Fruit fly (Drosophila melanogaster) whole organism, adult: ENCODE data around the gene modSP.

ENCODE experiments used
- CG11617 ChIP-seq: fragments of 200-800 bp; sonication (Bioruptor generic); optimal IDR thresholded peaks from 2 replicates; lab custom pipeline; 2017; ENCODE audit warnings: mild to moderate bottlenecking, missing biosample characterization, missing genetic modification reagents, missing genetic modification characterization
- CG14711 ChIP-seq: fragments of 200-800 bp; sonication (Bioruptor generic); optimal IDR thresholded peaks from 2 replicates; lab custom pipeline; 2018; ENCODE audit warnings: missing biosample characterization, mild to moderate bottlenecking, missing genetic modification characterization, moderate library complexity
- CG1620 ChIP-seq: fragments of 200-800 bp; sonication (Bioruptor generic); optimal IDR thresholded peaks from 2 replicates; lab custom pipeline; 2016; ENCODE audit warnings: missing biosample characterization, missing genetic modification characterization
- CG33017 ChIP-seq: fragments of 200-800 bp; sonication (Bioruptor generic); optimal IDR thresholded peaks from 2 replicates; lab custom pipeline; 2018; ENCODE audit warnings: missing biosample characterization, mild to moderate bottlenecking, missing genetic modification characterization, moderate library complexity
- CG7045 ChIP-seq: fragments of 200-800 bp; sonication (Bioruptor generic); optimal IDR thresholded peaks from 2 replicates; lab custom pipeline; 2017; ENCODE audit warnings: missing biosample characterization, mild to moderate bottlenecking, missing genetic modification characterization
- CG7101 ChIP-seq: fragments of 200-800 bp; sonication (Bioruptor generic); optimal IDR thresholded peaks from 2 replicates; lab custom pipeline; 2018; ENCODE audit warnings: missing biosample characterization, mild to moderate bottlenecking, missing genetic modification characterization, moderate library complexity
- cic ChIP-seq: fragments of 200-800 bp; sonication (Bioruptor generic); optimal IDR thresholded peaks from 2 replicates; lab custom pipeline; 2017; ENCODE audit warnings: missing biosample characterization, mild to moderate bottlenecking, missing genetic modification characterization, moderate library complexity
- cnc ChIP-seq, 2 experiments: fragments of >200 bp; optimal IDR thresholded peaks; 2 replicates each; lab custom pipeline; 2017
- kay ChIP-seq: fragments of 200-800 bp; sonication (Bioruptor generic); peaks from one replicate; lab custom pipeline; 2016; ENCODE audit warnings: missing biosample characterization, missing genetic modification characterization, borderline replicate concordance
- tj ChIP-seq: fragments of 200-800 bp; sonication (Bioruptor generic); optimal IDR thresholded peaks from 3 replicates; lab custom pipeline; 2017; ENCODE audit warnings: missing biosample characterization, mild to moderate bottlenecking, missing genetic modification characterization, moderate library complexity

DNA sequence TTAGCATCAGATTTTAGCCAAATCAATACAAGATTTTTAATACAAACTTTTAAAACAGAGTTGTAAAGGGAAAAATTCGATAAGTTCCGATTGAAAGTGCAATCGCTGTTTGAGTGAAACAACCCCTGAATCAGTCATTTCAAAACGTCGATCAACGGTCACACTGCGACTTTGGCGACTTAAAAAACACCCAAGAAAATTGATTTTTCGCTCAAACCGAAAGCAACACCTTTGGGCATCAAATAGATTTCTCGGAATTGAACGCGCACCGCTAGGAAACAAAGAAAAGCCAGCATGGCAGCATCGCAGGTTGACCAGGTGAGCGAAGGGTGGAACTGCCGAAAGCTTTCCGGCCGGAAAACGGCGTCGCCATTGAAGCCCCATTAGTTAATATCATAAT is 11.9 kb downstream of the modSP start, which contains the start of gene Arl6IP1:
- TF ChIP-seq cnc (optimal IDR thresholded peaks at IDR 0.05; lab: Kevin White, UChicago) (no peak), CG14711 (tag; lab: Kevin White, UChicago) (peak; percentile 57), CG11617 (GFP tag; lab: Kevin White, UChicago) (no peak), CG1620 (GFP tag; lab: Kevin White, UChicago) (no peak), tj (GFP tag; lab: Kevin White, UChicago) (no peak), CG7045 (GFP tag; lab: Kevin White, UChicago) (no peak), kay (GFP tag; lab: Kevin White, UChicago) (no peak), cic (GFP tag; lab: Kevin White, UChicago) (no peak), CG33017 (no peak), CG7101 (tag; lab: Kevin White, UChicago) (no peak)
